Fruit fly (Drosophila melanogaster) Kc167 (cell line): ENCODE data around the gene Pits.

ENCODE experiments used
- psq ChIP-seq: fragments of >200 bp; optimal IDR thresholded peaks from 2 replicates; lab custom pipeline; 2017; ENCODE audit warnings: missing external identifiers
- ttk ChIP-seq: sonication (Bioruptor generic); optimal IDR thresholded peaks from 2 replicates; lab custom pipeline; 2017; ENCODE audit warnings: missing external identifiers

DNA sequence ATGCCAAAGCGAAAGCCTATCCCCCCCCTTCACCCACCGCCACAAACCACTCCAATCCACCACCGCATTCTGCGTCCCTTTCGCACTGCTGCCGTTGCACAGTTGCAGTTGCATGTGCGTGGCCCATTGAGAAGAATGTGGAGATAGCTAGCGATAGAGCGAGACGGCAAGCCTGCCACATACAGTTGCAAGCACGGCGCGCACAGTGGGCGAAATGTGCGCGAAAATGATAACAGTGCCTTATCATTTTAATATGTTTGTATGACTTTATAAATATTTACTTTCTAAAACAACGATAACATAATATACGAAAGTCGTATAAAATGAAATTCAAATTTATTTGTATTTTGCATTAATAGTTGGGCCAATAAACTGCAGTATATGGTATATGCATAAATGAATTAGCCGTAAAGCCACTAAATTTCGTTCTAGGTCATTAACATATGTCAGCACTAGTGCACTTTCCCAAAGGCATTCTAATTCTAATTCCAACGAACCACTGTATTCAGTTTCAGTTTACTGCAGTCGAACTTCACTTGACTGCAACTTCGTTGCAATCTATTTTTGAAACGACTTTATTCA is 7.1 kb downstream of the Pits start:
- TF ChIP-seq psq, result no peak
- TF ChIP-seq ttk (lab: Kevin White, UChicago), result no peak
